Fruit fly (Drosophila melanogaster) whole organism, embryonic: Measurements from ENCODE around the gene RpS29.
A peak's percentile ranks its signal among the peaks of the same experiment; 100 is the strongest.

Source experiments
- Bgb ChIP-seq: fragments of 200-800 bp; sonication (Bioruptor generic); IDR thresholded peaks from 2 replicates; pipeline ENCODE4 v1.3.6; 2022; ENCODE audit warnings: missing biosample characterization, missing genetic modification characterization; ENCODE audit not compliant: partially characterized antibody
- Blimp-1 ChIP-seq: fragments of 200-800 bp; sonication (Bioruptor generic); optimal IDR thresholded peaks from 3 replicates; lab custom pipeline; 2018; ENCODE audit warnings: missing biosample characterization, missing genetic modification characterization, mild to moderate bottlenecking, moderate library complexity, missing genetic modification reagents
- CG10959 ChIP-seq: fragments of 200-800 bp; sonication (Bioruptor generic); IDR thresholded peaks from 2 replicates; pipeline ENCODE4 v1.3.6; 2022; ENCODE audit warnings: missing biosample characterization, missing genetic modification characterization
- CG10979 ChIP-seq: fragments of 200-800 bp; sonication (Bioruptor generic); optimal IDR thresholded peaks from 2 replicates; lab custom pipeline; 2018; ENCODE audit warnings: missing biosample characterization, mild to moderate bottlenecking, missing genetic modification characterization, moderate library complexity
- CG11093 ChIP-seq: fragments of 200-800 bp; sonication (Bioruptor generic); IDR thresholded peaks from 3 replicates; pipeline ENCODE4 v1.3.6; 2022; ENCODE audit warnings: missing biosample characterization, missing genetic modification characterization
- CG11247 ChIP-seq: fragments of 200-800 bp; sonication (Bioruptor generic); IDR thresholded peaks from 2 replicates; pipeline ENCODE4 v1.3.6; 2022; ENCODE audit warnings: missing biosample characterization, missing genetic modification characterization
- CG12744 ChIP-seq: fragments of 200-800 bp; sonication (Bioruptor generic); optimal IDR thresholded peaks from 2 replicates; lab custom pipeline; 2016; ENCODE audit warnings: missing biosample characterization, missing genetic modification characterization
- CG14667 ChIP-seq: fragments of 200-800 bp; sonication (Bioruptor generic); IDR thresholded peaks from 2 replicates; pipeline ENCODE4 v1.3.6; 2022; ENCODE audit warnings: missing biosample characterization, missing genetic modification characterization
- CG1529 ChIP-seq: fragments of 200-800 bp; sonication (Bioruptor generic); optimal IDR thresholded peaks from 3 replicates; lab custom pipeline; 2018; ENCODE audit warnings: missing biosample characterization, missing genetic modification characterization
- CG15479 ChIP-seq: fragments of 200-800 bp; sonication (Bioruptor generic); optimal IDR thresholded peaks from 3 replicates; lab custom pipeline; 2019; ENCODE audit warnings: missing biosample characterization, mild to moderate bottlenecking, missing genetic modification characterization, moderate library complexity
- CG1602 ChIP-seq: fragments of 200-800 bp; sonication (Bioruptor generic); optimal IDR thresholded peaks from 3 replicates; lab custom pipeline; 2016; ENCODE audit warnings: missing biosample characterization, missing genetic modification characterization
- CG1603 ChIP-seq: fragments of 200-800 bp; sonication (Bioruptor generic); optimal IDR thresholded peaks from 2 replicates; lab custom pipeline; 2019; ENCODE audit warnings: missing biosample characterization, mild to moderate bottlenecking, missing genetic modification characterization, moderate library complexity
- CG2199 ChIP-seq: fragments of 200-800 bp; sonication (Bioruptor generic); IDR thresholded peaks from 3 replicates; pipeline ENCODE4 v1.3.6; 2022; ENCODE audit warnings: missing biosample characterization, missing genetic modification characterization
- CG2889 ChIP-seq: fragments of 200-800 bp; sonication (Bioruptor generic); IDR thresholded peaks from 3 replicates; pipeline ENCODE4 v1.3.6; 2022; ENCODE audit warnings: missing biosample characterization, missing genetic modification characterization
- CG4820 ChIP-seq: fragments of 200-800 bp; sonication (Bioruptor generic); optimal IDR thresholded peaks from 3 replicates; lab custom pipeline; 2016; ENCODE audit warnings: missing biosample characterization, missing genetic modification characterization
- CG6254 ChIP-seq: fragments of 200-800 bp; sonication (Bioruptor generic); optimal IDR thresholded peaks from 3 replicates; lab custom pipeline; 2017; ENCODE audit warnings: mild to moderate bottlenecking, missing biosample characterization, missing genetic modification reagents, missing genetic modification characterization
- CG6683 ChIP-seq: fragments of 200-800 bp; sonication (Bioruptor generic); optimal IDR thresholded peaks from 2 replicates; lab custom pipeline; 2017; ENCODE audit warnings: missing biosample characterization, mild to moderate bottlenecking, missing genetic modification characterization, missing genetic modification reagents
- CG7987 ChIP-seq: fragments of 200-800 bp; sonication (Bioruptor generic); optimal IDR thresholded peaks from 2 replicates; lab custom pipeline; 2018; ENCODE audit warnings: missing biosample characterization, mild to moderate bottlenecking, missing genetic modification characterization, moderate library complexity
- CG9932 ChIP-seq: fragments of 200-800 bp; sonication (Bioruptor generic); IDR thresholded peaks from 2 replicates; pipeline ENCODE4 v1.3.6; 2022; ENCODE audit warnings: missing biosample characterization, missing genetic modification characterization
- CrebB ChIP-seq: fragments of 200-800 bp; sonication (Bioruptor generic); optimal IDR thresholded peaks from 3 replicates; lab custom pipeline; 2018; ENCODE audit warnings: missing biosample characterization, mild to moderate bottlenecking, missing genetic modification characterization
- Dp ChIP-seq: fragments of 200-800 bp; sonication (Bioruptor generic); optimal IDR thresholded peaks from 2 replicates; lab custom pipeline; 2018; ENCODE audit warnings: missing biosample characterization, mild to moderate bottlenecking, missing genetic modification characterization, moderate library complexity
- Drgx ChIP-seq: fragments of 200-800 bp; sonication (Bioruptor generic); IDR thresholded peaks from 2 replicates; pipeline ENCODE4 v1.3.6; 2022; ENCODE audit warnings: missing biosample characterization, missing genetic modification characterization
- E2f2 ChIP-seq: fragments of 200-800 bp; sonication (Bioruptor generic); IDR thresholded peaks from 2 replicates; pipeline ENCODE4 v1.3.6; 2022; ENCODE audit warnings: missing biosample characterization, missing genetic modification characterization
- Fer1 ChIP-seq: fragments of 200-800 bp; sonication (Bioruptor generic); optimal IDR thresholded peaks from 2 replicates; lab custom pipeline; 2017; ENCODE audit warnings: missing biosample characterization, mild to moderate bottlenecking, missing genetic modification characterization
- Hr39 ChIP-seq: fragments of >200 bp; optimal IDR thresholded peaks from 2 replicates; lab custom pipeline; 2017
- Lhr ChIP-seq: fragments of 200-800 bp; sonication (Bioruptor generic); optimal IDR thresholded peaks from 3 replicates; lab custom pipeline; 2017; ENCODE audit warnings: mild to moderate bottlenecking, missing biosample characterization, missing genetic modification reagents, missing genetic modification characterization
- Mad ChIP-seq: fragments of 200-800 bp; sonication (Bioruptor generic); optimal IDR thresholded peaks from 2 replicates; lab custom pipeline; 2016; ENCODE audit warnings: missing biosample characterization, missing genetic modification characterization
- Meics ChIP-seq: fragments of 200-800 bp; sonication (Bioruptor generic); optimal IDR thresholded peaks from 2 replicates; lab custom pipeline; 2017; ENCODE audit warnings: missing biosample characterization, mild to moderate bottlenecking, missing genetic modification characterization
- NFAT ChIP-seq: fragments of 200-800 bp; sonication (Bioruptor generic); IDR thresholded peaks from 2 replicates; pipeline ENCODE4 v1.3.6; 2022; ENCODE audit warnings: missing biosample characterization, missing genetic modification characterization
- Stat92E ChIP-seq, 3 experiments: fragments of >200 bp in 2 of 3; fragments of 200-800 bp in 1 of 3; sonication (Bioruptor generic) in 1 of 3; optimal IDR thresholded peaks; 2 replicates each; lab custom pipeline; 2017 to 2019; ENCODE audit warnings: missing biosample characterization in 3 of 3, missing genetic modification characterization in 3 of 3, mild to moderate bottlenecking in 1 of 3, moderate library complexity in 1 of 3
- Taf1 ChIP-seq: fragments of 200-800 bp; sonication (Bioruptor generic); IDR thresholded peaks from 2 replicates; pipeline ENCODE4 v1.3.6; 2022; ENCODE audit warnings: missing biosample characterization, missing genetic modification characterization
- abd-A ChIP-seq: fragments of 200-800 bp; sonication (Bioruptor generic); optimal IDR thresholded peaks from 3 replicates; lab custom pipeline; 2019; ENCODE audit warnings: missing biosample characterization, mild to moderate bottlenecking, missing genetic modification characterization, moderate library complexity
- amos ChIP-seq: fragments of 200-800 bp; sonication (Bioruptor generic); IDR thresholded peaks from 2 replicates; pipeline ENCODE4 v1.3.6; 2022; ENCODE audit warnings: missing biosample characterization, missing genetic modification characterization; ENCODE audit not compliant: partially characterized antibody
- ash1 ChIP-seq: fragments of 200-800 bp; sonication (Bioruptor generic); optimal IDR thresholded peaks from 2 replicates; lab custom pipeline; 2018; ENCODE audit warnings: missing biosample characterization, mild to moderate bottlenecking, missing genetic modification characterization
- bigmax ChIP-seq: fragments of 200-800 bp; sonication (Bioruptor generic); optimal IDR thresholded peaks from 2 replicates; lab custom pipeline; 2018; ENCODE audit warnings: missing biosample characterization, mild to moderate bottlenecking, missing genetic modification characterization
- cad ChIP-seq: fragments of >200 bp; optimal IDR thresholded peaks from 2 replicates; lab custom pipeline; 2017; ENCODE audit warnings: missing biosample characterization, missing genetic modification characterization
- caup ChIP-seq: fragments of 200-800 bp; sonication (Bioruptor generic); optimal IDR thresholded peaks from 3 replicates; lab custom pipeline; 2017; ENCODE audit warnings: missing biosample characterization, mild to moderate bottlenecking, missing genetic modification characterization, moderate library complexity; ENCODE audit not compliant: severe bottlenecking
- chm ChIP-seq: fragments of 200-800 bp; sonication (Bioruptor generic); IDR thresholded peaks from 2 replicates; pipeline ENCODE4 v1.3.6; 2022; ENCODE audit warnings: missing biosample characterization, missing genetic modification characterization
- chn ChIP-seq: fragments of 200-800 bp; sonication (Bioruptor generic); optimal IDR thresholded peaks from 2 replicates; lab custom pipeline; 2016; ENCODE audit warnings: missing biosample characterization, missing genetic modification characterization
- emc ChIP-seq: fragments of 200-800 bp; sonication (Bioruptor generic); optimal IDR thresholded peaks from 2 replicates; lab custom pipeline; 2016; ENCODE audit warnings: missing biosample characterization, missing genetic modification characterization
- esg ChIP-seq: fragments of 200-800 bp; sonication (Bioruptor generic); conservative IDR thresholded peaks from 2 replicates; pipeline ENCODE4 v1.3.6; 2022; ENCODE audit warnings: missing biosample characterization, missing genetic modification characterization
- exex ChIP-seq: fragments of 200-800 bp; sonication (Bioruptor generic); optimal IDR thresholded peaks from 4 replicates; lab custom pipeline; 2018; ENCODE audit warnings: missing biosample characterization, mild to moderate bottlenecking, missing genetic modification characterization, moderate library complexity
- lmd ChIP-seq: fragments of 200-800 bp; sonication (Bioruptor generic); IDR thresholded peaks from 2 replicates; pipeline ENCODE4 v1.3.6; 2022; ENCODE audit warnings: missing biosample characterization, missing genetic modification characterization
- rib ChIP-seq: fragments of 200-800 bp; sonication (Bioruptor generic); IDR thresholded peaks from 2 replicates; pipeline ENCODE4 v1.3.6; 2022; ENCODE audit warnings: missing biosample characterization, missing genetic modification characterization
- schlank ChIP-seq: fragments of 200-800 bp; sonication (Bioruptor generic); optimal IDR thresholded peaks from 2 replicates; lab custom pipeline; 2018; ENCODE audit warnings: missing biosample characterization, mild to moderate bottlenecking, missing genetic modification characterization
- sens ChIP-seq: fragments of 200-800 bp; sonication (Bioruptor generic); peaks from one replicate; lab custom pipeline; 2016; ENCODE audit warnings: missing biosample characterization, missing genetic modification characterization
- tna ChIP-seq: fragments of 200-800 bp; sonication (Bioruptor generic); IDR thresholded peaks from 2 replicates; pipeline ENCODE4 v1.3.6; 2022; ENCODE audit warnings: missing biosample characterization, missing genetic modification characterization; ENCODE audit not compliant: partially characterized antibody
- unpg ChIP-seq: fragments of 200-800 bp; sonication (Bioruptor generic); optimal IDR thresholded peaks from 3 replicates; lab custom pipeline; 2018; ENCODE audit warnings: missing biosample characterization, mild to moderate bottlenecking, missing genetic modification characterization, moderate library complexity
- z ChIP-seq: fragments of 200-800 bp; sonication (Bioruptor generic); IDR thresholded peaks from 3 replicates; pipeline ENCODE4 v1.3.6; 2022; ENCODE audit warnings: missing biosample characterization, missing genetic modification characterization
- zf30C ChIP-seq: fragments of 200-800 bp; sonication (Bioruptor generic); optimal IDR thresholded peaks from 3 replicates; lab custom pipeline; 2018; ENCODE audit warnings: missing biosample characterization, mild to moderate bottlenecking, missing genetic modification characterization

The RpS29 gene

dm6 chr3R:9784341-9785062 lies 6.7 kb downstream of the RpS29 start, which contains the start of the genes MtnA and CG8500 (continued):
- TF ChIP-seq Meics (GFP tag; lab: Kevin White, UChicago) (no peak), unpg (GFP tag; lab: Kevin White, UChicago) (no peak), Stat92E (GFP tag; optimal IDR thresholded peaks at IDR 0.05; lab: Kevin White, UChicago) (no peak), exex (tag; lab: Kevin White, UChicago) (no peak), Hr39 (lab: Kevin White, UChicago) (no peak), Blimp-1 (GFP tag; lab: Kevin White, UChicago) (no peak), E2f2 (GFP tag; lab: Robert Waterston, UW) (peak; percentile 68), Mad (GFP tag; lab: Kevin White, UChicago) (no peak), bigmax (GFP tag; lab: Kevin White, UChicago) (peak; percentile 12), CG14667 (GFP tag; lab: Robert Waterston, UW) (no peak), Bgb (GFP tag; lab: Robert Waterston, UW) (peak; percentile 54; the same call in 1 of the 2 replicates), CG1603 (tag; lab: Kevin White, UChicago) (no peak), z (GFP tag; lab: Robert Waterston, UW) (no peak), CG1602 (GFP tag; lab: Kevin White, UChicago) (no peak), CG9932 (GFP tag; lab: Robert Waterston, UW) (no peak), chm (no peak), rib (GFP tag; lab: Robert Waterston, UW) (no peak), lmd (GFP tag; lab: Robert Waterston, UW) (no peak), NFAT (GFP tag; lab: Robert Waterston, UW) (no peak), emc (GFP tag; lab: Kevin White, UChicago) (no peak), Fer1 (GFP tag; lab: Kevin White, UChicago) (peak; percentile 55), CG11093 (no peak), CG4820 (GFP tag; lab: Kevin White, UChicago) (no peak), CrebB (tag; lab: Kevin White, UChicago) (no peak), amos (GFP tag; lab: Robert Waterston, UW) (peak; percentile 44; the same call in 1 of the 2 replicates), zf30C (GFP tag; lab: Kevin White, UChicago) (no peak), CG11247 (no peak), CG12744 (GFP tag; lab: Kevin White, UChicago) (no peak), Dp (GFP tag; lab: Kevin White, UChicago) (peak; percentile 64), abd-A (tag; lab: Kevin White, UChicago) (no peak), cad (GFP tag; lab: Kevin White, UChicago) (no peak), CG2889 (GFP tag; lab: Robert Waterston, UW) (no peak), CG7987 (GFP tag; lab: Kevin White, UChicago) (peak; percentile 30), ash1 (GFP tag; lab: Kevin White, UChicago) (no peak), CG15479 (GFP tag; lab: Kevin White, UChicago) (no peak), sens (peak; percentile 33), CG10959 (no peak), CG2199 (GFP tag; lab: Robert Waterston, UW) (no peak), tna (GFP tag; lab: Robert Waterston, UW) (peak; percentile 19; the same call in 1 of the 2 replicates), CG6254 (GFP tag; lab: Kevin White, UChicago) (no peak), CG6683 (GFP tag; lab: Kevin White, UChicago) (peak; percentile 11), CG1529 (GFP tag; lab: Kevin White, UChicago) (no peak), chn (GFP tag; lab: Kevin White, UChicago) (no peak), schlank (tag; lab: Kevin White, UChicago) (no peak), esg (GFP tag; lab: Robert Waterston, UW) (no peak), Lhr (GFP tag; lab: Kevin White, UChicago) (peak; percentile 13), Drgx (no peak), caup (GFP tag; lab: Kevin White, UChicago) (peak; percentile 13), Taf1 (GFP tag; lab: Robert Waterston, UW) (no peak), CG10979 (tag; lab: Kevin White, UChicago) (no peak)
